Fruit fly (Drosophila melanogaster): ENCODE results near the gene CG1578.
A peak's percentile ranks its signal among the peaks of the same experiment; 100 is the strongest.

CG1578 gene

dm6 chrX:11854758-11855465 is 38.6 kb upstream of the CG1578 start, which contains the start of the genes CG10347 and ATP7 (continued):
- TF ChIP-seq PHDP (tag; optimal IDR thresholded peaks at IDR 0.05) (peak; percentile 4), Hmr (GFP tag; optimal IDR thresholded peaks at IDR 0.05) (peak; percentile 60), gro (GFP tag; optimal IDR thresholded peaks at IDR 0.05) (peak; percentile 0), CG7987 (GFP tag; optimal IDR thresholded peaks at IDR 0.05) (no peak), Sox102F (GFP tag; optimal IDR thresholded peaks at IDR 0.05) (no peak), Jarid2 (GFP tag; optimal IDR thresholded peaks at IDR 0.05) (peak; percentile 80), CG3726 (GFP tag; IDR thresholded peaks at IDR 0.05) (no peak), Doc2 (GFP tag; IDR thresholded peaks at IDR 0.05) (no peak), CG14014 (GFP tag; IDR thresholded peaks at IDR 0.05) (no peak), croc (GFP tag; conservative IDR thresholded peaks at IDR 0.05) (no peak), Dfd (GFP tag; optimal IDR thresholded peaks at IDR 0.05) (no peak), CG4328 (GFP tag; optimal IDR thresholded peaks at IDR 0.05) (peak; percentile 17), CG14441 (GFP tag; IDR thresholded peaks at IDR 0.05) (no peak), CG12744 (GFP tag; optimal IDR thresholded peaks at IDR 0.05) (no peak), CG17829 (tag; optimal IDR thresholded peaks at IDR 0.05) (peak; percentile 41), tio (GFP tag; optimal IDR thresholded peaks at IDR 0.05) (no peak), Neu2 (GFP tag; optimal IDR thresholded peaks at IDR 0.05; ENCODE audit: borderline replicate concordance) (no peak), CG12236 (GFP tag; optimal IDR thresholded peaks at IDR 0.05) (no peak), D19A (tag; optimal IDR thresholded peaks at IDR 0.05) (no peak), danr (GFP tag; IDR thresholded peaks at IDR 0.05) (no peak), CG4730 (GFP tag; IDR thresholded peaks at IDR 0.05) (no peak), CG12155 (GFP tag; optimal IDR thresholded peaks at IDR 0.05) (peak; percentile 19), CG18619 (GFP tag; optimal IDR thresholded peaks at IDR 0.05) (no peak), CG1233 (GFP tag; optimal IDR thresholded peaks at IDR 0.05) (no peak), zfh2 (GFP tag; optimal IDR thresholded peaks at IDR 0.05) (peak; percentile 20), Mad (GFP tag; optimal IDR thresholded peaks at IDR 0.05) (peak; percentile 10), Chrac-16 (GFP tag; optimal IDR thresholded peaks at IDR 0.05) (no peak), HLH4C (GFP tag; IDR thresholded peaks at IDR 0.05; ENCODE audit: partially characterized antibody) (peak; percentile 93), fu2 (GFP tag; optimal IDR thresholded peaks at IDR 0.05) (peak; percentile 12), tgo (GFP tag; IDR thresholded peaks at IDR 0.05) (no peak), CG8388 (GFP tag; optimal IDR thresholded peaks at IDR 0.05) (no peak), CG17385 (GFP tag; optimal IDR thresholded peaks at IDR 0.05) (peak; percentile 13), CG8944 (GFP tag; optimal IDR thresholded peaks at IDR 0.05) (peak; percentile 26), CG14050 (GFP tag; IDR thresholded peaks at IDR 0.05) (no peak), amos (GFP tag; IDR thresholded peaks at IDR 0.05; ENCODE audit: partially characterized antibody) (peak; percentile 86), az2 (GFP tag; optimal IDR thresholded peaks at IDR 0.05) (peak; percentile 13), CG10209 (GFP tag; optimal IDR thresholded peaks at IDR 0.05) (no peak), CG11093 (GFP tag; IDR thresholded peaks at IDR 0.05) (no peak), br (optimal IDR thresholded peaks at IDR 0.05) (no peak), trem (tag; optimal IDR thresholded peaks at IDR 0.05) (peak; percentile 40), pan (optimal IDR thresholded peaks at IDR 0.05) (no peak), pan (GFP tag; optimal IDR thresholded peaks at IDR 0.05 in 1 of 2, IDR thresholded peaks at IDR 0.05 in 1 of 2) (no peak), CG11247 (GFP tag; IDR thresholded peaks at IDR 0.05) (no peak), h (optimal IDR thresholded peaks at IDR 0.05) (no peak), Hr51 (GFP tag; optimal IDR thresholded peaks at IDR 0.05) (peak; percentile 17 to 21), CG11504 (tag; optimal IDR thresholded peaks at IDR 0.05) (peak; percentile 21), bab2 (GFP tag; optimal IDR thresholded peaks at IDR 0.05) (no peak), ken (GFP tag; IDR thresholded peaks at IDR 0.05) (no peak), Aef1 (GFP tag; IDR thresholded peaks at IDR 0.05) (no peak), CG2712 (tag; optimal IDR thresholded peaks at IDR 0.05) (peak; percentile 44), CG6813 (GFP tag; optimal IDR thresholded peaks at IDR 0.05) (no peak)

Data from whole organism, embryonic.